Worm (Caenorhabditis elegans): Measurements from ENCODE around the gene W05H5.1.

- no peak for TF ChIP-seq efl-1 (GFP tag; optimal IDR thresholded peaks at IDR 0.05)
- no peak for TF ChIP-seq dpl-1 (GFP tag; optimal IDR thresholded peaks at IDR 0.05)
- no peak for TF ChIP-seq nfya-1 (tag; optimal IDR thresholded peaks at IDR 0.05; ENCODE audit: borderline replicate concordance, insufficient read depth)
- no peak for TF ChIP-seq snpc-1.3 (tag; optimal IDR thresholded peaks at IDR 0.05; ENCODE audit: insufficient read depth)
- TF ChIP-seq ama-1 (optimal IDR thresholded peaks at IDR 0.05): no peak
- TF ChIP-seq ama-1 (GFP tag; optimal IDR thresholded peaks at IDR 0.05): no peak
- no peak for TF ChIP-seq dpff-1 (tag; optimal IDR thresholded peaks at IDR 0.05)
- no peak for TF ChIP-seq snpc-4 (GFP tag; optimal IDR thresholded peaks at IDR 0.05)
- no peak for TF ChIP-seq snpc-4 (tag; optimal IDR thresholded peaks at IDR 0.05)
- no peak for TF ChIP-seq B0019.2 (GFP tag; conservative IDR thresholded peaks at IDR 0.05)
- TF ChIP-seq ceh-27 (GFP tag; optimal IDR thresholded peaks at IDR 0.05): no peak
- TF ChIP-seq F33H1.4 (GFP tag; IDR thresholded peaks at IDR 0.05): no peak
- no peak for TF ChIP-seq ets-4 (GFP tag; optimal IDR thresholded peaks at IDR 0.05)
- no peak for TF ChIP-seq Y95B8A.8 (GFP tag; IDR thresholded peaks at IDR 0.05)
- no peak for TF ChIP-seq nhr-120 (GFP tag; IDR thresholded peaks at IDR 0.05)
- no peak for TF ChIP-seq unc-62 (GFP tag; optimal IDR thresholded peaks at IDR 0.05)
Measured at ce11 chrII:12397656-12398055, 46.9 kb downstream of the W05H5.1 start, which contains the start of gene F57G9.7.
